Fruit fly (Drosophila melanogaster) whole organism, embryonic: ENCODE measurements around the gene Polr3H.

Experiments
- Atf3 ChIP-seq: fragments of 200-800 bp; sonication (Bioruptor generic); optimal IDR thresholded peaks from 3 replicates; lab custom pipeline; 2016; ENCODE audit warnings: missing biosample characterization, missing genetic modification characterization
- Awh ChIP-seq: fragments of 200-800 bp; sonication (Bioruptor generic); IDR thresholded peaks from 2 replicates; pipeline ENCODE4, ENCODE4 v1.3.6; 2022; ENCODE audit warnings: missing biosample characterization, missing genetic modification characterization
- Bdp1 ChIP-seq: fragments of 200-800 bp; sonication (Bioruptor generic); optimal IDR thresholded peaks from 3 replicates; lab custom pipeline; 2016; ENCODE audit warnings: missing biosample characterization, missing genetic modification characterization
- CG10654 ChIP-seq: fragments of 200-800 bp; sonication (Bioruptor generic); optimal IDR thresholded peaks from 2 replicates; lab custom pipeline; 2016; ENCODE audit warnings: missing biosample characterization, missing genetic modification characterization
- CG11723 ChIP-seq: fragments of 200-800 bp; sonication (Bioruptor generic); optimal IDR thresholded peaks from 2 replicates; lab custom pipeline; 2017; ENCODE audit warnings: missing biosample characterization, mild to moderate bottlenecking, missing genetic modification characterization
- CG12236 ChIP-seq: fragments of 200-800 bp; sonication (Bioruptor generic); optimal IDR thresholded peaks from 2 replicates; lab custom pipeline; 2016; ENCODE audit warnings: missing biosample characterization, missing genetic modification characterization
- CG12659 ChIP-seq: fragments of 200-800 bp; sonication (Bioruptor generic); optimal IDR thresholded peaks from 3 replicates; lab custom pipeline; 2017; ENCODE audit warnings: mild to moderate bottlenecking, missing biosample characterization, missing genetic modification reagents, missing genetic modification characterization
- CG13424 ChIP-seq: fragments of 200-800 bp; sonication (Bioruptor generic); optimal IDR thresholded peaks from 2 replicates; lab custom pipeline; 2019; ENCODE audit warnings: missing biosample characterization, mild to moderate bottlenecking, missing genetic modification characterization, moderate library complexity
- CG13894 ChIP-seq: fragments of 200-800 bp; sonication (Bioruptor generic); optimal IDR thresholded peaks from 3 replicates; lab custom pipeline; 2018; ENCODE audit warnings: missing biosample characterization, mild to moderate bottlenecking, missing genetic modification characterization, moderate library complexity
- CG14667 ChIP-seq: fragments of 200-800 bp; sonication (Bioruptor generic); IDR thresholded peaks from 2 replicates; pipeline ENCODE4 v1.3.6; 2022; ENCODE audit warnings: missing biosample characterization, missing genetic modification characterization
- CG1603 ChIP-seq: fragments of 200-800 bp; sonication (Bioruptor generic); optimal IDR thresholded peaks from 2 replicates; lab custom pipeline; 2019; ENCODE audit warnings: missing biosample characterization, mild to moderate bottlenecking, missing genetic modification characterization, moderate library complexity
- CG16863 ChIP-seq: fragments of 200-800 bp; sonication (Bioruptor generic); optimal IDR thresholded peaks from 3 replicates; lab custom pipeline; 2016; ENCODE audit warnings: missing biosample characterization, missing genetic modification characterization
- CG17361 ChIP-seq: fragments of 200-800 bp; sonication (Bioruptor generic); IDR thresholded peaks from 3 replicates; pipeline ENCODE4 v1.3.6; 2022; ENCODE audit warnings: missing biosample characterization, missing genetic modification characterization
- CG17802 ChIP-seq: fragments of 200-800 bp; sonication (Bioruptor generic); optimal IDR thresholded peaks from 2 replicates; lab custom pipeline; 2018; ENCODE audit warnings: missing biosample characterization, mild to moderate bottlenecking, missing genetic modification characterization, moderate library complexity
- CG31441 ChIP-seq: fragments of 200-800 bp; sonication (Bioruptor generic); IDR thresholded peaks from 2 replicates; pipeline ENCODE4 v1.3.6; 2022; ENCODE audit warnings: missing biosample characterization, missing genetic modification characterization
- CG32772 ChIP-seq: fragments of 200-800 bp; sonication (Bioruptor generic); IDR thresholded peaks from 2 replicates; pipeline ENCODE4 v1.3.6; 2022; ENCODE audit warnings: missing biosample characterization, missing genetic modification characterization
- CG4730 ChIP-seq: fragments of 200-800 bp; sonication (Bioruptor generic); IDR thresholded peaks from 2 replicates; pipeline ENCODE4 v1.3.6; 2022; ENCODE audit warnings: missing biosample characterization, missing genetic modification characterization
- CG6813 ChIP-seq: fragments of 200-800 bp; sonication (Bioruptor generic); optimal IDR thresholded peaks from 2 replicates; lab custom pipeline; 2017; ENCODE audit warnings: missing biosample characterization, missing genetic modification characterization, mild to moderate bottlenecking, moderate library complexity, missing genetic modification reagents
- CG8944 ChIP-seq: fragments of 200-800 bp; sonication (Bioruptor generic); optimal IDR thresholded peaks from 3 replicates; lab custom pipeline; 2016; ENCODE audit warnings: missing biosample characterization, missing genetic modification characterization
- CHES-1-like ChIP-seq: fragments of 200-800 bp; sonication (Bioruptor generic); optimal IDR thresholded peaks from 2 replicates; lab custom pipeline; 2016; ENCODE audit warnings: missing biosample characterization, missing genetic modification characterization
- Chrac-16 ChIP-seq: fragments of 200-800 bp; sonication (Bioruptor generic); optimal IDR thresholded peaks from 3 replicates; lab custom pipeline; 2016; ENCODE audit warnings: missing biosample characterization, missing genetic modification characterization
- Dad ChIP-seq: fragments of 200-800 bp; sonication (Bioruptor generic); optimal IDR thresholded peaks from 3 replicates; lab custom pipeline; 2016; ENCODE audit warnings: missing biosample characterization, missing genetic modification characterization
- Dek ChIP-seq: fragments of 200-800 bp; sonication (Bioruptor generic); optimal IDR thresholded peaks from 3 replicates; lab custom pipeline; 2019; ENCODE audit warnings: missing biosample characterization, mild to moderate bottlenecking, missing genetic modification characterization, moderate library complexity
- ERR ChIP-seq: fragments of 200-800 bp; sonication (Bioruptor generic); optimal IDR thresholded peaks from 2 replicates; lab custom pipeline; 2016; ENCODE audit warnings: missing biosample characterization, missing genetic modification characterization
- Gug ChIP-seq: fragments of 200-800 bp; sonication (Bioruptor generic); IDR thresholded peaks from 4 replicates; pipeline ENCODE4 v1.3.6; 2022; ENCODE audit warnings: missing biosample characterization, missing genetic modification characterization
- HmgZ ChIP-seq: fragments of 200-800 bp; sonication (Bioruptor generic); optimal IDR thresholded peaks from 2 replicates; lab custom pipeline; 2018; ENCODE audit warnings: missing biosample characterization, mild to moderate bottlenecking, missing genetic modification characterization
- Sin3A ChIP-seq: fragments of >200 bp; optimal IDR thresholded peaks from 2 replicates; lab custom pipeline; 2018
- Six4 ChIP-seq: fragments of 200-800 bp; sonication (Bioruptor generic); optimal IDR thresholded peaks from 2 replicates; lab custom pipeline; 2016; ENCODE audit warnings: missing biosample characterization, missing genetic modification characterization
- TFAM ChIP-seq: fragments of 200-800 bp; sonication (Bioruptor generic); optimal IDR thresholded peaks from 2 replicates; lab custom pipeline; 2017; ENCODE audit warnings: missing biosample characterization, missing genetic modification characterization, inconsistent platforms
- Taf1 ChIP-seq: fragments of 200-800 bp; sonication (Bioruptor generic); IDR thresholded peaks from 2 replicates; pipeline ENCODE4 v1.3.6; 2022; ENCODE audit warnings: missing biosample characterization, missing genetic modification characterization
- croc ChIP-seq: fragments of 200-800 bp; sonication (Bioruptor generic); conservative IDR thresholded peaks from 3 replicates; pipeline ENCODE4 v1.3.6; 2022; ENCODE audit warnings: missing biosample characterization, missing genetic modification characterization
- crol ChIP-seq: fragments of 200-800 bp; sonication (Bioruptor generic); IDR thresholded peaks from 2 replicates; pipeline ENCODE4 v1.3.6; 2022; ENCODE audit warnings: missing biosample characterization, missing genetic modification characterization
- dimm ChIP-seq: fragments of 200-800 bp; sonication (Bioruptor generic); IDR thresholded peaks from 2 replicates; pipeline ENCODE4 v1.3.6; 2022; ENCODE audit warnings: missing biosample characterization, missing genetic modification characterization
- dysf ChIP-seq: fragments of 200-800 bp; sonication (Bioruptor generic); IDR thresholded peaks from 3 replicates; pipeline ENCODE4 v1.3.6; 2022; ENCODE audit warnings: missing biosample characterization, missing genetic modification characterization
- gce ChIP-seq: fragments of 200-800 bp; sonication (Bioruptor generic); IDR thresholded peaks from 3 replicates; pipeline ENCODE4 v1.3.6; 2022; ENCODE audit warnings: missing biosample characterization, missing genetic modification characterization
- gcm2 ChIP-seq: fragments of 200-800 bp; sonication (Bioruptor generic); optimal IDR thresholded peaks from 2 replicates; lab custom pipeline; 2016; ENCODE audit warnings: missing biosample characterization, missing genetic modification characterization
- gt ChIP-seq: fragments of 200-800 bp; sonication (Bioruptor generic); IDR thresholded peaks from 2 replicates; pipeline ENCODE4 v1.3.6; 2022; ENCODE audit warnings: missing biosample characterization, missing genetic modification characterization
- hbn ChIP-seq: fragments of 200-800 bp; sonication (Bioruptor generic); IDR thresholded peaks from 2 replicates; pipeline ENCODE4 v1.3.6; 2022; ENCODE audit warnings: missing biosample characterization, missing genetic modification characterization; ENCODE audit not compliant: partially characterized antibody
- jigr1 ChIP-seq: fragments of 200-800 bp; sonication (Bioruptor generic); IDR thresholded peaks from 3 replicates; pipeline ENCODE4 v1.3.6; 2022; ENCODE audit warnings: missing biosample characterization, missing genetic modification characterization
- nmo ChIP-seq: fragments of 200-800 bp; sonication (Bioruptor generic); optimal IDR thresholded peaks from 2 replicates; lab custom pipeline; 2018; ENCODE audit warnings: missing biosample characterization, mild to moderate bottlenecking, missing genetic modification characterization, moderate library complexity
- pb ChIP-seq: fragments of 200-800 bp; sonication (Bioruptor generic); optimal IDR thresholded peaks from 3 replicates; lab custom pipeline; 2016; ENCODE audit warnings: missing biosample characterization, missing genetic modification characterization
- pfk ChIP-seq: fragments of 200-800 bp; sonication (Bioruptor generic); optimal IDR thresholded peaks from 2 replicates; lab custom pipeline; 2018; ENCODE audit warnings: missing biosample characterization, mild to moderate bottlenecking, missing genetic modification characterization, moderate library complexity
- pho ChIP-seq: fragments of 200-800 bp; sonication (Bioruptor generic); optimal IDR thresholded peaks from 2 replicates; lab custom pipeline; 2016; ENCODE audit warnings: missing biosample characterization, missing genetic modification characterization
- phol ChIP-seq: fragments of 200-800 bp; sonication (Bioruptor generic); optimal IDR thresholded peaks from 3 replicates; lab custom pipeline; 2018; ENCODE audit warnings: missing biosample characterization, mild to moderate bottlenecking, missing genetic modification characterization, moderate library complexity
- pita ChIP-seq: fragments of 200-800 bp; sonication (Bioruptor generic); optimal IDR thresholded peaks from 2 replicates; lab custom pipeline; 2017; ENCODE audit warnings: missing biosample characterization, mild to moderate bottlenecking, missing genetic modification characterization
- pum ChIP-seq: fragments of 200-800 bp; sonication (Bioruptor generic); optimal IDR thresholded peaks from 2 replicates; lab custom pipeline; 2016; ENCODE audit warnings: missing biosample characterization, missing genetic modification characterization
- sens-2 ChIP-seq: fragments of 200-800 bp; sonication (Bioruptor generic); IDR thresholded peaks from 2 replicates; pipeline ENCODE4 v1.3.6; 2022; ENCODE audit warnings: missing biosample characterization, missing genetic modification characterization
- so ChIP-seq: fragments of 200-800 bp; sonication (Bioruptor generic); IDR thresholded peaks from 3 replicates; pipeline ENCODE4 v1.3.6; 2022; ENCODE audit warnings: missing biosample characterization, missing genetic modification characterization
- toy ChIP-seq: fragments of 200-800 bp; sonication (Bioruptor generic); IDR thresholded peaks from 2 replicates; pipeline ENCODE4 v1.3.6; 2022; ENCODE audit warnings: missing biosample characterization, missing genetic modification characterization
- unc-4 ChIP-seq: fragments of 200-800 bp; sonication (Bioruptor generic); IDR thresholded peaks from 2 replicates; pipeline ENCODE4 v1.3.6; 2022; ENCODE audit warnings: missing biosample characterization, missing genetic modification characterization; ENCODE audit not compliant: partially characterized antibody
- zfh1 ChIP-seq: fragments of 200-800 bp; sonication (Bioruptor generic); IDR thresholded peaks from 3 replicates; pipeline ENCODE4 v1.3.6; 2022; ENCODE audit warnings: missing biosample characterization, missing genetic modification characterization
- zfh2 ChIP-seq: fragments of 200-800 bp; sonication (Bioruptor generic); optimal IDR thresholded peaks from 2 replicates; lab custom pipeline; 2016; ENCODE audit warnings: missing biosample characterization, missing genetic modification characterization

Gene Polr3H

DNA sequence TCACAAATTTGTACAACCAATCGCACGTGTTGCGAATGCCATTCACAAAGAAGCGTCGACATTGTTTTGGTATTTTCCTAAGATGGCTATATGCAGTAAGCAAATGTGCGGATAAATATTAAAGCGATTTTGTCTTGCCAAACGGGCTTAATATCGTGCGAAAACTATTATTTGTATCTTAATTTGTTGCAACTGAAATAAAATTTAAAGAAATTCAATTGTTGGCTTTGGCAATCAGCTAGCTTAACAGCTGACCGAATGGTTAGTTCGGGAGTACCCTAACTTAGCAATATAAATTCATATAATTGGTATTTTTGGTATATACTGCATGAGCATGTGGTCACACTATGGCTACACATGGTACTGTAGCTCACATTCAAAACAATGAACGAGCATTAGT is at the start of gene Polr3H, which contains the start of gene RIOK1 (continued):
- TF ChIP-seq CG16863 (GFP tag; lab: Kevin White, UChicago) (peak; percentile 61), gce (no peak), Atf3 (peak; percentile 47), CG12659 (GFP tag; lab: Kevin White, UChicago) (peak; percentile 72), CG13424 (tag; lab: Kevin White, UChicago) (peak; percentile 69), crol (GFP tag; lab: Robert Waterston, UW) (no peak), nmo (GFP tag; lab: Kevin White, UChicago) (peak; percentile 78), so (GFP tag; lab: Robert Waterston, UW) (no peak), gcm2 (GFP tag; lab: Kevin White, UChicago) (peak; percentile 62), toy (GFP tag; lab: Robert Waterston, UW) (no peak), Awh (GFP tag; lab: Robert Waterston, UW) (no peak), Six4 (GFP tag; lab: Kevin White, UChicago) (peak; percentile 36), CG13894 (tag; lab: Kevin White, UChicago) (no peak), unc-4 (GFP tag; lab: Robert Waterston, UW) (no peak; the same call in 1 of the 2 replicates), CG17361 (GFP tag; lab: Robert Waterston, UW) (no peak; the same call in 2 of the 3 replicates), gt (GFP tag; lab: Robert Waterston, UW) (no peak), Bdp1 (GFP tag; lab: Kevin White, UChicago) (peak; percentile 49), TFAM (GFP tag; lab: Kevin White, UChicago) (no peak), CG17802 (tag; lab: Kevin White, UChicago) (peak; percentile 48), Dad (GFP tag; lab: Kevin White, UChicago) (peak; percentile 52), CG12236 (GFP tag; lab: Kevin White, UChicago) (peak; percentile 32), Sin3A (lab: Kevin White, UChicago) (peak; percentile 73), CG31441 (GFP tag; lab: Robert Waterston, UW) (no peak), zfh2 (GFP tag; lab: Kevin White, UChicago) (peak; percentile 66), CG4730 (peak; percentile 23; the same call in 1 of the 2 replicates), croc (GFP tag; lab: Robert Waterston, UW) (no peak), dimm (GFP tag; lab: Robert Waterston, UW) (no peak), dysf (peak; percentile 66), sens-2 (GFP tag; lab: Robert Waterston, UW) (no peak), pho (GFP tag; lab: Kevin White, UChicago) (peak; percentile 80), CG10654 (GFP tag; lab: Kevin White, UChicago) (peak; percentile 65), pb (GFP tag; lab: Kevin White, UChicago) (no peak), zfh1 (GFP tag; lab: Robert Waterston, UW) (peak; percentile 48; the same call in 2 of the 3 replicates), Chrac-16 (GFP tag; lab: Kevin White, UChicago) (peak; percentile 75), hbn (GFP tag; lab: Robert Waterston, UW) (no peak), CG14667 (GFP tag; lab: Robert Waterston, UW) (no peak; the same call in 1 of the 2 replicates), Gug (GFP tag; lab: Robert Waterston, UW) (peak; percentile 51; the same call in 3 of the 4 replicates), HmgZ (tag; lab: Kevin White, UChicago) (peak; percentile 74), CG32772 (peak; percentile 34; the same call in 1 of the 2 replicates), pita (GFP tag; lab: Kevin White, UChicago) (no peak), CG8944 (GFP tag; lab: Kevin White, UChicago) (peak; percentile 74), CG6813 (GFP tag; lab: Kevin White, UChicago) (no peak), jigr1 (GFP tag; lab: Robert Waterston, UW) (no peak), pum (GFP tag; lab: Kevin White, UChicago) (peak; percentile 75), CG1603 (tag; lab: Kevin White, UChicago) (no peak), CG11723 (GFP tag; lab: Kevin White, UChicago) (no peak), pfk (no peak), phol (peak; percentile 96), CHES-1-like (GFP tag; lab: Kevin White, UChicago) (peak; percentile 68), Taf1 (GFP tag; lab: Robert Waterston, UW) (no peak), ERR (GFP tag; lab: Kevin White, UChicago) (peak; percentile 56), Dek (tag; lab: Kevin White, UChicago) (no peak)
